Worm (Caenorhabditis elegans): ENCODE data around the gene F26F2.13.

DNA sequence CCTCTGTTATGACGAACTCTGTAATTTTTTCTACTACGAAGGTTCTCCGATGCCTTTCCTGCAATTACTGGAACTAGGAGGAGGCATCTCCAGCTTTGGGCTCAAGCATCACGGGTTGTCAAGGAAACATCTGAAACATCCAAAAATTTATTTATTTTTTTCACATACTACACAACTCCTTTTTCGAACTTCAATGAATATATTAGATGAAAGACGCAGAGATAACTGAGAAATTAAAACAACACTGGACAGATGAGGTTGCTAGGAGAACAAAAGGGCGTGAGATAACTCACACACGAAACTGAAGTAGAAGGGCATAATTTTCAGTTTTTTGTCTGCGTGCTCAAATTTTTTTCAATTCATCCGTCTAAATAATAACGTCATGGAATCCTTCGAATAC, 36.7 kb upstream of the F26F2.13 start, which contains the start of gene Y38H6C.13:
- TF ChIP-seq egl-27 (tag; optimal IDR thresholded peaks at IDR 0.05), result no peak
- TF ChIP-seq nhr-23 (tag; optimal IDR thresholded peaks at IDR 0.05), result no peak
- no peak for TF ChIP-seq fos-1 (tag; optimal IDR thresholded peaks at IDR 0.05)

Data from whole organism, L3 larva.